Worm (Caenorhabditis elegans) whole organism, early embryonic: ENCODE measurements around the gene C03B1.14.

Experiments
- B0310.2 ChIP-seq: sonication (generic microtip); optimal IDR thresholded peaks from 2 replicates; lab custom pipeline; 2016; ENCODE audit warnings: mild to moderate bottlenecking, missing genetic modification characterization, missing compliant biosample characterization
- F13C5.2 ChIP-seq: sonication (generic microtip); optimal IDR thresholded peaks from 2 replicates; lab custom pipeline; 2017; ENCODE audit warnings: mild to moderate bottlenecking, missing genetic modification characterization, inconsistent platforms, missing compliant biosample characterization
- aly-1 ChIP-seq: sonication (generic microtip); optimal IDR thresholded peaks from 2 replicates; lab custom pipeline; 2016; ENCODE audit warnings: missing genetic modification characterization, missing compliant biosample characterization
- ama-1 ChIP-seq: fragments of 150-350 bp; optimal IDR thresholded peaks from 2 replicates; lab custom pipeline; 2014
- ceh-13 ChIP-seq: fragments of 200-800 bp; sonication (Bioruptor generic); optimal IDR thresholded peaks from 2 replicates; lab custom pipeline; 2018; ENCODE audit warnings: mild to moderate bottlenecking, missing genetic modification characterization, missing compliant biosample characterization
- ceh-36 ChIP-seq: sonication (generic microtip); optimal IDR thresholded peaks from 2 replicates; lab custom pipeline; 2016; ENCODE audit warnings: missing genetic modification characterization, inconsistent platforms, missing compliant biosample characterization
- ets-7 ChIP-seq: sonication (generic microtip); optimal IDR thresholded peaks from 2 replicates; lab custom pipeline; 2016; ENCODE audit warnings: missing genotype, missing genetic modification characterization, missing compliant biosample characterization
- flt-1 ChIP-seq: fragments of 200-800 bp; sonication (Bioruptor generic); IDR thresholded peaks from 2 replicates; pipeline ENCODE4 v1.3.6; 2022; ENCODE audit warnings: missing genetic modification characterization, missing compliant biosample characterization
- hmbx-1 ChIP-seq: sonication (generic microtip); optimal IDR thresholded peaks from 2 replicates; lab custom pipeline; 2016; ENCODE audit warnings: mild to moderate bottlenecking, missing genetic modification characterization, missing compliant biosample characterization
- hmg-4 ChIP-seq: fragments of 200-800 bp; sonication (Bioruptor generic); optimal IDR thresholded peaks from 2 replicates; lab custom pipeline; 2018; ENCODE audit warnings: mild to moderate bottlenecking, missing genetic modification characterization, missing compliant biosample characterization
- hnd-1 ChIP-seq: sonication (generic microtip); optimal IDR thresholded peaks from 2 replicates; lab custom pipeline; 2016; ENCODE audit warnings: missing genetic modification characterization, missing compliant biosample characterization
- pes-1 ChIP-seq: fragments of 200-800 bp; sonication (Bioruptor generic); IDR thresholded peaks from 2 replicates; pipeline ENCODE4 v1.3.6; 2022; ENCODE audit warnings: missing genetic modification reagents, missing genetic modification characterization, missing compliant biosample characterization
- scrt-1 ChIP-seq: fragments of 200-800 bp; sonication (Bioruptor generic); IDR thresholded peaks from 2 replicates; pipeline ENCODE4 v1.3.6; 2022; ENCODE audit warnings: missing genetic modification characterization, missing compliant biosample characterization
- sea-1 ChIP-seq: fragments of 200-800 bp; sonication (Bioruptor generic); conservative IDR thresholded peaks from 2 replicates; pipeline ENCODE4 v1.3.6; 2022; ENCODE audit warnings: missing genetic modification characterization, missing compliant biosample characterization
- tbx-11 ChIP-seq: fragments of 200-800 bp; sonication (Bioruptor generic); IDR thresholded peaks from 2 replicates; pipeline ENCODE4 v1.3.6; 2022; ENCODE audit warnings: missing genetic modification characterization, missing compliant biosample characterization
- tbx-37 ChIP-seq: fragments of 200-800 bp; sonication (Bioruptor generic); conservative IDR thresholded peaks from 2 replicates; pipeline ENCODE4 v1.3.6; 2022; ENCODE audit warnings: missing genetic modification reagents, missing genetic modification characterization, missing compliant biosample characterization
- tra-4 ChIP-seq: sonication (generic microtip); optimal IDR thresholded peaks from 2 replicates; lab custom pipeline; 2017; ENCODE audit warnings: missing genetic modification characterization, missing compliant biosample characterization

C03B1.14 gene

ce11 chrX:6338446-6338845 lies 22.1 kb downstream of the C03B1.14 start:
- TF ChIP-seq hmg-4 (GFP tag; lab: Kevin White, UChicago): no peak
- no peak for TF ChIP-seq ceh-36 (tag; lab: Kevin White, UChicago)
- no peak for TF ChIP-seq ama-1 (lab: Kevin White, UChicago)
- no peak for TF ChIP-seq pes-1 (GFP tag; lab: Robert Waterston, UW)
- TF ChIP-seq ets-7: no peak
- TF ChIP-seq scrt-1 (GFP tag; lab: Robert Waterston, UW): no peak
- no peak for TF ChIP-seq B0310.2 (tag; lab: Kevin White, UChicago)
- TF ChIP-seq tbx-11 (GFP tag; lab: Robert Waterston, UW): no peak
- no peak for TF ChIP-seq F13C5.2 (tag; lab: Kevin White, UChicago)

DNA sequence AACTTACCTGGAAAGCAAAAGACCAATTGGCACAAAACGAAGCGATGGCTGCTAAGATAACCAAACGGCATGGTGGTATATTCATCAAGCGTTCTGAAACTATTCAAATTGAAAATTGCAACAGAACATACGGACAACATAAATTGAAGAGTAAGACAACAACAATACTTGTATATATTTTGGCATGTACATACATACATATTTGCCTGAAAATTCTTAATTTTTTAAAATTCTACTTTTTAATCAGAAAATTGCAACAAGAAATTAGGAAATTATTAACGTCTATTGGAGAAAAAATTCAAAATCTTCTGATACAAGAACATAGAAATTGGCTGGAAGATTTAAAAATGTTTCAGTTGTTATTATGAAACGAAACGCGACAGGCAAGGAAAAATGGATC lies 22.6 kb downstream of the C03B1.14 start, which contains the start of gene C03B1.13:
Gene C03B1.13 (minus strand): TSS at position 101 of the 400 bp plus-strand sequence.
- no peak for TF ChIP-seq scrt-1 (GFP tag; lab: Robert Waterston, UW)
- TF ChIP-seq flt-1 (GFP tag; lab: Robert Waterston, UW): no peak
- TF ChIP-seq sea-1: no peak
- no peak for TF ChIP-seq ets-7
- TF ChIP-seq ceh-36 (tag; lab: Kevin White, UChicago): no peak
- no peak for TF ChIP-seq hmbx-1 (tag; lab: Kevin White, UChicago)
- no peak for TF ChIP-seq hmg-4 (GFP tag; lab: Kevin White, UChicago)
- TF ChIP-seq B0310.2 (tag; lab: Kevin White, UChicago): no peak

DNA sequence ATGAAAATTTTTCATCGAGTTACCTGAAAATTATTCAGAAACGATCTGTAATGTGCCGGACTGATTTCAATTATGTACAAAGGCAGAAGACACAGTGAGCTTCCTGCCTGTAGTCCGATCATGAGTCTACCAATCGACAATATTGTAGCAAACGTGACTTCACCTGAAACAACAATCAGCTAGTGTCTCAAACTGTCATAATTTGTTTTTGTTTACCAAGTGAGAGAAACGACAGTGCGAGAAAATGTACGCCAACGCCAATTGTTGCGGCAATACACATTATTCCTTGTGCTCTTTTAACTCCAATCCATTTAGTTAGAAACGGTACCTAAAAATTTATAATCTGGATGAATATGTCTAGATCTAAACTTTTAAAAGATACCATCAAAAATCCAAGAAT lies 23.2 kb downstream of the C03B1.14 start:
- TF ChIP-seq flt-1 (GFP tag; lab: Robert Waterston, UW) (no peak), hmg-4 (GFP tag; lab: Kevin White, UChicago) (no peak), ets-7 (no peak), scrt-1 (GFP tag; lab: Robert Waterston, UW) (no peak)

DNA sequence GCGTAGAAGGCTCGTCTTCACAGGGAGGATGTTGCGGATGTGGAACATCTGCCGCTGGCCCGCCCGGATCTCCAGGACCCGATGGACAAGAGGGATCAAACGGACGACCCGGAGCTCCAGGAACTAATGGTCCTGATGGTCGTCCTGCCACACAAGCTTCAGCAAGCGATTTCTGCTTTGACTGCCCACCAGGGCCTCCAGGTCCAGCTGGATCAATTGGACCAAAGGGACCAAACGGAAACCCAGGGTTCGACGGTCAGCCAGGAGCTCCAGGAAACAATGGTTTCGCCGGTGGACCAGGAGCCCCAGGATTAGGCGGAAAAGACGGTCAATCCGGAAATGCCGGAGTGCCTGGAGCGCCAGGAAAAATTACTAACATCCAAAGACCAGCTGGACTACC lies 26.0 kb downstream of the C03B1.14 start:
- TF ChIP-seq scrt-1 (GFP tag; lab: Robert Waterston, UW) (no peak), ceh-36 (tag; lab: Kevin White, UChicago) (no peak), F13C5.2 (tag; lab: Kevin White, UChicago) (no peak), hnd-1 (tag; lab: Kevin White, UChicago) (no peak), tbx-11 (GFP tag; lab: Robert Waterston, UW) (no peak), ama-1 (lab: Kevin White, UChicago) (no peak), flt-1 (GFP tag; lab: Robert Waterston, UW) (no peak), tbx-37 (GFP tag; lab: Robert Waterston, UW) (no peak), tra-4 (no peak), hmbx-1 (tag; lab: Kevin White, UChicago) (no peak), ets-7 (no peak), hmg-4 (GFP tag; lab: Kevin White, UChicago) (no peak), ceh-13 (GFP tag; lab: Kevin White, UChicago) (no peak), pes-1 (GFP tag; lab: Robert Waterston, UW) (no peak), B0310.2 (tag; lab: Kevin White, UChicago) (no peak), sea-1 (no peak), aly-1 (no peak)

DNA sequence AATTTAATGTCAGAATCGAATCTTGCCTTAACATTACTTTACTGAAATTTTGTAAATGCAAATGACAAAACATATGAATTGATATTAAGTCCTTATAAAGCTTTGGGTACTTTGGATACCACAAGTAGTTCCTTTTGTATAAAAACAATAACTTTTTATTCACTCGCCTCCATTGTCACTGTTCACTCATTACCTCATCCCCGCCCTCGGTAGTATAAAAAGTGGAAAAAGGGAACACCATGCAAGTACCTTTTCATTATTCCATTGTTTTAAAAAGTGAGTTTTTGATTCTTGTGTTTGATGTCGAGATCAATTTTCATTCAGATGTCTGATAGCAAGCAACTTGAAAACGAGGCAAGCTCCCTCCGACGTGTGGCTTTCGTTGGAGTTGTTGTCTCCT lies 26.6 kb downstream of the C03B1.14 start, which contains the start of gene col-171:
Gene col-171 (plus strand): TSS at position 301 of the 400 bp plus-strand sequence.
- TF ChIP-seq ceh-13 (GFP tag; lab: Kevin White, UChicago) (no peak), ceh-36 (tag; lab: Kevin White, UChicago) (no peak), ama-1 (lab: Kevin White, UChicago) (no peak), flt-1 (GFP tag; lab: Robert Waterston, UW) (no peak), hmbx-1 (tag; lab: Kevin White, UChicago) (no peak), tbx-11 (GFP tag; lab: Robert Waterston, UW) (no peak), B0310.2 (tag; lab: Kevin White, UChicago) (no peak), pes-1 (GFP tag; lab: Robert Waterston, UW) (no peak), F13C5.2 (tag; lab: Kevin White, UChicago) (no peak), hmg-4 (GFP tag; lab: Kevin White, UChicago) (no peak), aly-1 (no peak), ets-7 (no peak), tbx-37 (GFP tag; lab: Robert Waterston, UW) (no peak)

DNA sequence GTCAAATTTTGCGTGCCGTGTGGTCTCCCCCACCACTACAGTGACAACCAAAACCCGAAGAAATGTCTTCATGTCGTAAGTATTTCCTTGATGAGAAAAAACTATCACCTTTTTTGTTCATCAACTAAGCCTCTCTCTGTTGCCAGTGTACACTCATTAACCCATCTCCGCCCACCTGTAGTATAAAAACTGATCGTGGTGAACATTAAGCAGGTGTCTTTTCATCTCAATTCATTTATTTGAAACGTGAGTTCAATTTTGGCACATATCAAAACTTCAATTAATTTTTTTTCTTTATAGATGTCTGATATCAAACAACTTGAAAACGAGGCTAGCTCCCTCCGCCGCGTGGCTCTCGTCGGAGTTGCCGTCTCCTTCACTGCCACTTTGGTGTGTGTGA lies 29.1 kb downstream of the C03B1.14 start, which contains the start of gene col-170:
Gene col-170 (plus strand): TSS at position 301 of the 400 bp plus-strand sequence.
- no peak for TF ChIP-seq flt-1 (GFP tag; lab: Robert Waterston, UW)
- no peak for TF ChIP-seq tbx-11 (GFP tag; lab: Robert Waterston, UW)
- TF ChIP-seq F13C5.2 (tag; lab: Kevin White, UChicago): no peak
- no peak for TF ChIP-seq ceh-13 (GFP tag; lab: Kevin White, UChicago)
- TF ChIP-seq tbx-37 (GFP tag; lab: Robert Waterston, UW): no peak
- TF ChIP-seq hnd-1 (tag; lab: Kevin White, UChicago): no peak
- TF ChIP-seq hmg-4 (GFP tag; lab: Kevin White, UChicago): no peak
- no peak for TF ChIP-seq hmbx-1 (tag; lab: Kevin White, UChicago)
- no peak for TF ChIP-seq scrt-1 (GFP tag; lab: Robert Waterston, UW)
- no peak for TF ChIP-seq tra-4
- TF ChIP-seq B0310.2 (tag; lab: Kevin White, UChicago): no peak
- TF ChIP-seq ama-1 (lab: Kevin White, UChicago): no peak
- TF ChIP-seq ceh-36 (tag; lab: Kevin White, UChicago): no peak
- TF ChIP-seq ets-7: no peak
- TF ChIP-seq pes-1 (GFP tag; lab: Robert Waterston, UW): no peak
- TF ChIP-seq aly-1: no peak
- TF ChIP-seq sea-1: no peak

ce11 chrX:6328860-6329259 lies 31.7 kb downstream of the C03B1.14 start, which contains the start of gene col-169:
Gene col-169, plus strand, starts transcription at chrX:6329160.
- TF ChIP-seq scrt-1 (GFP tag; lab: Robert Waterston, UW) (no peak), hmbx-1 (tag; lab: Kevin White, UChicago) (no peak), flt-1 (GFP tag; lab: Robert Waterston, UW) (no peak), aly-1 (no peak), ceh-13 (GFP tag; lab: Kevin White, UChicago) (no peak), pes-1 (GFP tag; lab: Robert Waterston, UW) (no peak)
